Fruit fly (Drosophila melanogaster): Measurements from ENCODE around the gene Dip-C.
A peak's percentile ranks its signal among the peaks of the same experiment; 100 is the strongest.

Gene Dip-C

dm6 chr3R:12408160-12408559 lies 5.4 kb downstream of the Dip-C start, which contains the start of gene CG5196 (continued):
- TF ChIP-seq CG12219 (GFP tag; optimal IDR thresholded peaks at IDR 0.05) (no peak), CG11695 (GFP tag; IDR thresholded peaks at IDR 0.05) (no peak), dan (GFP tag; IDR thresholded peaks at IDR 0.05) (no peak), CG7745 (tag; optimal IDR thresholded peaks at IDR 0.05) (no peak), CG31388 (GFP tag; optimal IDR thresholded peaks at IDR 0.05) (no peak), her (GFP tag; optimal IDR thresholded peaks at IDR 0.05) (peak; percentile 13), Oaz (GFP tag; IDR thresholded peaks at IDR 0.05) (no peak), gt (GFP tag; IDR thresholded peaks at IDR 0.05) (no peak), fru (optimal IDR thresholded peaks at IDR 0.05) (no peak), Hr39 (optimal IDR thresholded peaks at IDR 0.05) (no peak), CG6654 (GFP tag; optimal IDR thresholded peaks at IDR 0.05) (peak; percentile 95), Rx (GFP tag; IDR thresholded peaks at IDR 0.05) (no peak), CG11398 (GFP tag; optimal IDR thresholded peaks at IDR 0.05) (no peak), odd (GFP tag; optimal IDR thresholded peaks at IDR 0.05) (no peak), Awh (GFP tag; IDR thresholded peaks at IDR 0.05) (no peak), CG17361 (GFP tag; IDR thresholded peaks at IDR 0.05) (no peak), wek (GFP tag; optimal IDR thresholded peaks at IDR 0.05) (peak; percentile 9), CG9817 (tag; optimal IDR thresholded peaks at IDR 0.05) (no peak), HLH3B (GFP tag; IDR thresholded peaks at IDR 0.05) (no peak), mam (GFP tag; optimal IDR thresholded peaks at IDR 0.05) (no peak), zen (tag; optimal IDR thresholded peaks at IDR 0.05) (peak; percentile 89), CG13287 (GFP tag; IDR thresholded peaks at IDR 0.05; ENCODE audit: partially characterized antibody) (peak; percentile 84), CG9609 (GFP tag; optimal IDR thresholded peaks at IDR 0.05) (no peak), Gug (GFP tag; IDR thresholded peaks at IDR 0.05) (no peak), lilli (GFP tag; optimal IDR thresholded peaks at IDR 0.05) (peak; percentile 11), CG11085 (GFP tag; IDR thresholded peaks at IDR 0.05) (no peak), CG14667 (GFP tag; IDR thresholded peaks at IDR 0.05) (no peak), Myb (GFP tag; optimal IDR thresholded peaks at IDR 0.05) (peak; percentile 15), CG7556 (GFP tag; optimal IDR thresholded peaks at IDR 0.05) (no peak), br (optimal IDR thresholded peaks at IDR 0.05) (no peak), Meics (GFP tag; optimal IDR thresholded peaks at IDR 0.05) (no peak), otp (GFP tag; IDR thresholded peaks at IDR 0.05) (no peak), ab (GFP tag; optimal IDR thresholded peaks at IDR 0.05) (no peak), CG17912 (GFP tag; optimal IDR thresholded peaks at IDR 0.05) (no peak), CG6854 (GFP tag; optimal IDR thresholded peaks at IDR 0.05) (peak; percentile 36), bab2 (GFP tag; optimal IDR thresholded peaks at IDR 0.05) (no peak), CG7271 (tag; optimal IDR thresholded peaks at IDR 0.05) (no peak), vvl (GFP tag; IDR thresholded peaks at IDR 0.05) (peak; percentile 44; the same call in 1 of the 2 replicates), sisA (GFP tag; IDR thresholded peaks at IDR 0.05) (no peak), CG12769 (tag; optimal IDR thresholded peaks at IDR 0.05) (no peak), Tbp (GFP tag; optimal IDR thresholded peaks at IDR 0.05) (no peak), CG16815 (GFP tag; optimal IDR thresholded peaks at IDR 0.05) (no peak), unpg (GFP tag; optimal IDR thresholded peaks at IDR 0.05) (peak; percentile 12), CG43689 (GFP tag; IDR thresholded peaks at IDR 0.05) (no peak), CG31224 (GFP tag; IDR thresholded peaks at IDR 0.05) (no peak), Scr (GFP tag; IDR thresholded peaks at IDR 0.05; ENCODE audit: partially characterized antibody) (peak; percentile 65), CG6689 (GFP tag; IDR thresholded peaks at IDR 0.05) (no peak), CG4730 (GFP tag; IDR thresholded peaks at IDR 0.05) (no peak), Med (GFP tag) (peak; percentile 49), CG2116 (GFP tag; optimal IDR thresholded peaks at IDR 0.05) (peak; percentile 73), CG5180 (GFP tag; optimal IDR thresholded peaks at IDR 0.05) (no peak), sens-2 (GFP tag; IDR thresholded peaks at IDR 0.05) (no peak), CG18764 (GFP tag; optimal IDR thresholded peaks at IDR 0.05) (no peak), Jarid2 (GFP tag; optimal IDR thresholded peaks at IDR 0.05) (no peak)
